Worm (Caenorhabditis elegans) whole organism, L4 larva: Measurements from ENCODE around the gene rgs-4.

ENCODE experiments used
- D1046.2 ChIP-seq: fragments of 200-800 bp; sonication (Bioruptor generic); IDR thresholded peaks from 2 replicates; pipeline ENCODE4 v1.3.6; 2022; ENCODE audit warnings: missing genetic modification characterization, missing compliant biosample characterization
- F37D6.2 ChIP-seq: sonication (generic microtip); optimal IDR thresholded peaks from 2 replicates; lab custom pipeline; 2016; ENCODE audit warnings: mild to moderate bottlenecking, missing genetic modification characterization, missing compliant biosample characterization
- F44E2.7 ChIP-seq: fragments of 200-800 bp; sonication (Bioruptor generic); IDR thresholded peaks from 2 replicates; pipeline ENCODE4 v2.1.2; 2022; ENCODE audit warnings: missing genetic modification characterization, missing compliant biosample characterization
- F49E8.2 ChIP-seq: sonication (generic microtip); optimal IDR thresholded peaks from 2 replicates; lab custom pipeline; 2016; ENCODE audit warnings: missing compliant biosample characterization, mild to moderate bottlenecking, missing genetic modification characterization, borderline replicate concordance
- T20F7.1 ChIP-seq: fragments of 200-800 bp; sonication (Bioruptor generic); optimal IDR thresholded peaks from 2 replicates; lab custom pipeline; 2018; ENCODE audit warnings: mild to moderate bottlenecking, missing genetic modification characterization, missing compliant biosample characterization
- T26A8.4 ChIP-seq: fragments of 200-800 bp; sonication (Bioruptor generic); IDR thresholded peaks from 2 replicates; pipeline ENCODE4 v1.3.6; 2022; ENCODE audit warnings: missing genetic modification characterization, missing compliant biosample characterization
- Y105C5A.15 ChIP-seq: fragments of 200-800 bp; sonication (Bioruptor generic); IDR thresholded peaks from 2 replicates; pipeline ENCODE4 v1.3.6; 2022; ENCODE audit warnings: missing genetic modification characterization, missing compliant biosample characterization
- Y48G9A.11 ChIP-seq: fragments of 200-800 bp; sonication (Bioruptor generic); IDR thresholded peaks from 2 replicates; pipeline ENCODE4 v1.3.6; 2022; ENCODE audit warnings: missing genetic modification reagents, missing genetic modification characterization, missing compliant biosample characterization
- ZK337.2 ChIP-seq: fragments of 200-800 bp; sonication (Bioruptor generic); IDR thresholded peaks from 2 replicates; pipeline ENCODE4 v1.3.6; 2022; ENCODE audit warnings: missing genetic modification reagents, missing genetic modification characterization, missing compliant biosample characterization
- aha-1 ChIP-seq: fragments of 150-350 bp; peaks from one replicate; lab custom pipeline; 2014; ENCODE audit warnings: missing biosample characterization, missing genetic modification characterization
- aly-2 ChIP-seq: sonication (generic microtip); optimal IDR thresholded peaks from 2 replicates; lab custom pipeline; 2018; ENCODE audit warnings: missing biosample characterization, missing genetic modification characterization
- attf-4 ChIP-seq: sonication (generic microtip); optimal IDR thresholded peaks from 3 replicates; lab custom pipeline; 2017; ENCODE audit warnings: missing biosample characterization, missing genetic modification characterization
- ceh-20 ChIP-seq: fragments of 200-800 bp; sonication (Bioruptor generic); IDR thresholded peaks from 2 replicates; pipeline ENCODE4 v1.3.6; 2022; ENCODE audit warnings: missing genetic modification reagents, missing genetic modification characterization, missing compliant biosample characterization
- dmd-6 ChIP-seq: fragments of 200-800 bp; sonication (Bioruptor generic); IDR thresholded peaks from 2 replicates; pipeline ENCODE4 v1.3.6; 2022; ENCODE audit warnings: missing genetic modification reagents, missing genetic modification characterization, missing compliant biosample characterization
- dmd-8 ChIP-seq: fragments of 200-800 bp; sonication (Bioruptor generic); IDR thresholded peaks from 2 replicates; pipeline ENCODE4 v1.3.6; 2022; ENCODE audit warnings: missing genetic modification characterization, missing compliant biosample characterization
- dmd-9 ChIP-seq: fragments of 200-800 bp; sonication (Bioruptor generic); IDR thresholded peaks from 2 replicates; pipeline ENCODE4 v1.3.6; 2022; ENCODE audit warnings: missing genetic modification reagents, missing genetic modification characterization, missing compliant biosample characterization
- dpl-1 ChIP-seq: fragments of 150-350 bp; optimal IDR thresholded peaks from 2 replicates; lab custom pipeline; 2014; ENCODE audit warnings: missing biosample characterization, missing genetic modification reagents, missing genetic modification characterization
- egl-27 ChIP-seq: sonication (generic microtip); optimal IDR thresholded peaks from 3 replicates; lab custom pipeline; 2017; ENCODE audit warnings: missing biosample characterization, missing genetic modification reagents, missing genetic modification characterization
- egl-43 ChIP-seq: fragments of 200-800 bp; sonication (Bioruptor generic); IDR thresholded peaks from 2 replicates; pipeline ENCODE4 v1.3.6; 2022; ENCODE audit warnings: missing genetic modification reagents, missing genetic modification characterization, missing compliant biosample characterization
- fos-1 ChIP-seq: fragments of 150-350 bp; optimal IDR thresholded peaks from 2 replicates; lab custom pipeline; 2014; ENCODE audit warnings: missing biosample characterization, missing genetic modification characterization
- gei-8 ChIP-seq: fragments of 200-800 bp; sonication (Bioruptor generic); optimal IDR thresholded peaks from 2 replicates; lab custom pipeline; 2018; ENCODE audit warnings: mild to moderate bottlenecking, missing genetic modification characterization, missing compliant biosample characterization
- hmg-1.1 ChIP-seq: fragments of 200-800 bp; sonication (Bioruptor generic); IDR thresholded peaks from 2 replicates; pipeline ENCODE4 v1.3.6; 2022; ENCODE audit warnings: missing genetic modification reagents, missing genetic modification characterization, missing compliant biosample characterization
- jun-1 ChIP-seq: fragments of 150-350 bp; optimal IDR thresholded peaks from 2 replicates; lab custom pipeline; 2014; ENCODE audit warnings: missing biosample characterization, missing genetic modification reagents, missing genetic modification characterization
- lim-7 ChIP-seq: fragments of 200-800 bp; sonication (Bioruptor generic); IDR thresholded peaks from 2 replicates; pipeline ENCODE4 v1.3.6; 2022; ENCODE audit warnings: missing genetic modification characterization, missing compliant biosample characterization
- lin-13 ChIP-seq: fragments of 150-350 bp; optimal IDR thresholded peaks from 2 replicates; lab custom pipeline; 2014; ENCODE audit warnings: missing biosample characterization, missing genetic modification reagents, missing genetic modification characterization
- lin-15B ChIP-seq: fragments of 150-350 bp; sonication (generic microtip); optimal IDR thresholded peaks from 3 replicates; lab custom pipeline; 2014; ENCODE audit warnings: missing biosample characterization, missing genetic modification characterization
- lin-29 ChIP-seq: fragments of 200-800 bp; sonication (Bioruptor generic); IDR thresholded peaks from 2 replicates; pipeline ENCODE4 v1.3.6; 2022; ENCODE audit warnings: missing genetic modification reagents, missing genetic modification characterization, missing compliant biosample characterization
- mdl-1 ChIP-seq, 2 experiments: fragments of 150-350 bp in 1 of 2; sonication (generic microtip) in 1 of 2; optimal IDR thresholded peaks; 2 replicates each; lab custom pipeline; 2014 to 2017; ENCODE audit warnings: missing biosample characterization in 2 of 2, missing genetic modification characterization in 2 of 2
- mdt-29 ChIP-seq: fragments of 200-800 bp; sonication (Bioruptor generic); IDR thresholded peaks from 2 replicates; pipeline ENCODE4 v1.3.6; 2022; ENCODE audit warnings: missing genetic modification reagents, missing genetic modification characterization, missing compliant biosample characterization
- mxl-2 ChIP-seq: fragments of 200-800 bp; sonication (Bioruptor generic); conservative IDR thresholded peaks from 2 replicates; pipeline ENCODE4 v1.3.6; 2022; ENCODE audit warnings: missing genetic modification reagents, missing genetic modification characterization, missing compliant biosample characterization
- nhr-10 ChIP-seq: fragments of 150-350 bp; optimal IDR thresholded peaks from 2 replicates; lab custom pipeline; 2014; ENCODE audit warnings: missing biosample characterization, missing genetic modification characterization
- nhr-102 ChIP-seq: sonication (generic microtip); optimal IDR thresholded peaks from 2 replicates; lab custom pipeline; 2016; ENCODE audit warnings: mild to moderate bottlenecking, missing genetic modification characterization, moderate library complexity, missing compliant biosample characterization
- nhr-11 ChIP-seq: fragments of 150-350 bp; optimal IDR thresholded peaks from 2 replicates; lab custom pipeline; 2014; ENCODE audit warnings: missing biosample characterization, missing genetic modification characterization
- nhr-111 ChIP-seq: fragments of 200-800 bp; sonication (Bioruptor generic); optimal IDR thresholded peaks from 2 replicates; lab custom pipeline; 2018; ENCODE audit warnings: mild to moderate bottlenecking, missing genetic modification characterization, missing compliant biosample characterization
- nhr-25 ChIP-seq: sonication (generic microtip); optimal IDR thresholded peaks from 2 replicates; lab custom pipeline; 2017; ENCODE audit warnings: missing genetic modification characterization, mild to moderate bottlenecking, missing compliant biosample characterization, antibody characterized with exemption, moderate library complexity, borderline replicate concordance; ENCODE audit not compliant: insufficient read depth
- nhr-28 ChIP-seq: fragments of 150-350 bp; optimal IDR thresholded peaks from 2 replicates; lab custom pipeline; 2014; ENCODE audit warnings: missing biosample characterization, missing genetic modification characterization
- nhr-6 ChIP-seq: fragments of 150-350 bp; optimal IDR thresholded peaks from 2 replicates; lab custom pipeline; 2014; ENCODE audit warnings: missing biosample characterization, missing genetic modification characterization
- nhr-77 ChIP-seq: fragments of 150-350 bp; optimal IDR thresholded peaks from 2 replicates; lab custom pipeline; 2014; ENCODE audit warnings: missing biosample characterization, missing genetic modification characterization
- pha-4 ChIP-seq, 2 experiments: fragments of 150-350 bp in 1 of 2; fragments of 200-800 bp in 1 of 2; sonication (Bioruptor generic) in 1 of 2; IDR thresholded peaks in 1 of 2; optimal IDR thresholded peaks in 1 of 2; 2 replicates each; pipeline versions ENCODE4 v1.3.6 to Lab custom; 2014 to 2022; ENCODE audit warnings: missing genetic modification characterization in 2 of 2, missing genetic modification reagents in 2 of 2, missing biosample characterization in 1 of 2, missing compliant biosample characterization in 1 of 2
- saeg-2 ChIP-seq: fragments of 200-800 bp; sonication (Bioruptor generic); IDR thresholded peaks from 2 replicates; pipeline ENCODE4 v1.3.6; 2022; ENCODE audit warnings: missing genetic modification reagents, missing genetic modification characterization, missing compliant biosample characterization
- sdz-12 ChIP-seq: fragments of 200-800 bp; sonication (Bioruptor generic); optimal IDR thresholded peaks from 2 replicates; lab custom pipeline; 2018; ENCODE audit warnings: mild to moderate bottlenecking, missing genetic modification characterization, missing compliant biosample characterization
- set-16 ChIP-seq: fragments of 200-800 bp; sonication (Bioruptor generic); IDR thresholded peaks from 2 replicates; pipeline ENCODE4 v1.3.6; 2022; ENCODE audit warnings: missing genetic modification reagents, missing genetic modification characterization, missing compliant biosample characterization
- spr-1 ChIP-seq: sonication (generic microtip); optimal IDR thresholded peaks from 2 replicates; lab custom pipeline; 2016; ENCODE audit warnings: mild to moderate bottlenecking, missing genetic modification characterization, missing compliant biosample characterization
- tag-97 ChIP-seq: fragments of 200-800 bp; sonication (Bioruptor generic); IDR thresholded peaks from 2 replicates; pipeline ENCODE4 v1.3.6; 2022; ENCODE audit warnings: missing genetic modification characterization, missing compliant biosample characterization
- tra-1 ChIP-seq: fragments of 200-800 bp; sonication (Bioruptor generic); IDR thresholded peaks from 2 replicates; pipeline ENCODE4 v1.3.6; 2022; ENCODE audit warnings: missing genetic modification reagents, missing genetic modification characterization, missing compliant biosample characterization
- zag-1 ChIP-seq: fragments of 150-350 bp; optimal IDR thresholded peaks from 2 replicates; lab custom pipeline; 2014; ENCODE audit warnings: missing biosample characterization, missing genetic modification characterization
- zfp-2 ChIP-seq: sonication (generic microtip); optimal IDR thresholded peaks from 2 replicates; lab custom pipeline; 2016; ENCODE audit warnings: mild to moderate bottlenecking, missing genetic modification characterization, missing compliant biosample characterization
- zip-11 ChIP-seq: fragments of 200-800 bp; sonication (Bioruptor generic); IDR thresholded peaks from 2 replicates; pipeline ENCODE4 v1.3.6; 2022; ENCODE audit warnings: missing genetic modification characterization, missing compliant biosample characterization
- ztf-11 ChIP-seq: fragments of 150-350 bp; optimal IDR thresholded peaks from 2 replicates; lab custom pipeline; 2014; ENCODE audit warnings: missing biosample characterization, missing genetic modification characterization

Gene rgs-4

ce11 chrII:12665019-12665418, 10.5 kb downstream of the rgs-4 start:
- no peak for TF ChIP-seq nhr-11 (tag; lab: Kevin White, UChicago)
- no peak for TF ChIP-seq dmd-8
- TF ChIP-seq D1046.2 (GFP tag; lab: Robert Waterston, UW): 0 out of 2 replicates have a peak, but pooled peaks have one; percentile 5
- TF ChIP-seq set-16: 0 out of 2 replicates have a peak, but pooled peaks have one; percentile 23
- no peak for TF ChIP-seq nhr-25 (tag; lab: Kevin White, UChicago)
- no peak for TF ChIP-seq mxl-2 (GFP tag; lab: Robert Waterston, UW)
- peak; percentile 63 for TF ChIP-seq hmg-1.1 (GFP tag; lab: Robert Waterston, UW)
- TF ChIP-seq F37D6.2 (tag; lab: Kevin White, UChicago): peak; percentile 30
- no peak for TF ChIP-seq aly-2 (tag; lab: Kevin White, UChicago)
- no peak for TF ChIP-seq zag-1 (tag; lab: Kevin White, UChicago)
- TF ChIP-seq ceh-20 (GFP tag; lab: Robert Waterston, UW): no peak
- TF ChIP-seq tra-1 (GFP tag; lab: Robert Waterston, UW): no peak
- TF ChIP-seq nhr-10 (tag; lab: Kevin White, UChicago): no peak
- TF ChIP-seq lin-29 (GFP tag; lab: Robert Waterston, UW): no peak
- TF ChIP-seq gei-8 (GFP tag; lab: Kevin White, UChicago): no peak
- TF ChIP-seq egl-27 (tag; lab: Kevin White, UChicago): no peak
- no peak for TF ChIP-seq nhr-102 (tag; lab: Kevin White, UChicago)

- TF ChIP-seq set-16 (peak; percentile 52; the same call in 1 of the 2 replicates), spr-1 (no peak), jun-1 (tag; lab: Kevin White, UChicago) (no peak), F37D6.2 (tag; lab: Kevin White, UChicago) (no peak), lim-7 (GFP tag; lab: Robert Waterston, UW) (no peak), mdt-29 (GFP tag; lab: Robert Waterston, UW) (no peak), ZK337.2 (GFP tag; lab: Robert Waterston, UW) (no peak), nhr-11 (tag; lab: Kevin White, UChicago) (no peak), Y105C5A.15 (GFP tag; lab: Robert Waterston, UW) (no peak), dmd-8 (no peak), F49E8.2 (no peak), egl-27 (tag; lab: Kevin White, UChicago) (no peak), zip-11 (no peak), nhr-28 (tag; lab: Kevin White, UChicago) (no peak), fos-1 (tag; lab: Kevin White, UChicago) (no peak), dmd-9 (GFP tag; lab: Robert Waterston, UW) (no peak), egl-43 (GFP tag; lab: Robert Waterston, UW) (no peak), tra-1 (GFP tag; lab: Robert Waterston, UW) (peak; percentile 91), pha-4 (GFP tag; IDR thresholded peaks at IDR 0.05; lab: Robert Waterston, UW) (no peak), pha-4 (tag; optimal IDR thresholded peaks at IDR 0.05; lab: Kevin White, UChicago) (no peak), Y48G9A.11 (GFP tag; lab: Robert Waterston, UW) (0 out of 2 replicates have a peak, but pooled peaks have one; percentile 50), lin-13 (GFP tag; lab: Kevin White, UChicago) (peak; percentile 24), F44E2.7 (GFP tag; lab: Robert Waterston, UW) (no peak), ztf-11 (tag; lab: Kevin White, UChicago) (no peak), dmd-6 (GFP tag; lab: Robert Waterston, UW) (no peak), nhr-111 (GFP tag; lab: Kevin White, UChicago) (no peak), tag-97 (GFP tag; lab: Robert Waterston, UW) (no peak), aha-1 (tag; lab: Kevin White, UChicago) (peak; percentile 62), ceh-20 (GFP tag; lab: Robert Waterston, UW) (no peak), T20F7.1 (GFP tag; lab: Kevin White, UChicago) (no peak), nhr-77 (tag; lab: Kevin White, UChicago) (no peak), saeg-2 (GFP tag; lab: Robert Waterston, UW) (no peak), lin-15B (tag; lab: Kevin White, UChicago) (no peak), nhr-6 (tag; lab: Kevin White, UChicago) (no peak), dpl-1 (GFP tag; lab: Kevin White, UChicago) (no peak), D1046.2 (GFP tag; lab: Robert Waterston, UW) (no peak), mdl-1 (tag; optimal IDR thresholded peaks at IDR 0.05; lab: Kevin White, UChicago) (no peak), attf-4 (tag; lab: Kevin White, UChicago) (no peak), zfp-2 (tag; lab: Kevin White, UChicago) (no peak), T26A8.4 (GFP tag; lab: Robert Waterston, UW) (no peak), sdz-12 (no peak)
Observed at ce11 chrII:12666042-12666441, 11.5 kb downstream of the rgs-4 start.
